Worm (Caenorhabditis elegans) whole organism, late embryonic: ENCODE measurements around the gene C35B1.4.

Experiments used
- C38D4.7 ChIP-seq: fragments of 200-800 bp; sonication (Bioruptor generic); optimal IDR thresholded peaks from 2 replicates; lab custom pipeline; 2018; ENCODE audit warnings: mild to moderate bottlenecking, missing genetic modification characterization, moderate library complexity, missing compliant biosample characterization
- Y22D7AL.16 ChIP-seq: sonication (generic microtip); optimal IDR thresholded peaks from 2 replicates; lab custom pipeline; 2016; ENCODE audit warnings: missing genetic modification characterization, missing compliant biosample characterization
- ahr-1 ChIP-seq: sonication (generic microtip); optimal IDR thresholded peaks from 2 replicates; lab custom pipeline; 2016; ENCODE audit warnings: missing genetic modification characterization, missing compliant biosample characterization
- ama-1 ChIP-seq: fragments of 150-350 bp; optimal IDR thresholded peaks from 2 replicates; lab custom pipeline; 2014
- ceh-14 ChIP-seq: sonication (generic microtip); optimal IDR thresholded peaks from 2 replicates; lab custom pipeline; 2016; ENCODE audit warnings: missing genotype, missing genetic modification characterization, missing compliant biosample characterization
- ceh-18 ChIP-seq: sonication (generic microtip); optimal IDR thresholded peaks from 2 replicates; lab custom pipeline; 2016; ENCODE audit warnings: missing genetic modification characterization, missing compliant biosample characterization
- ceh-31 ChIP-seq: sonication (generic microtip); optimal IDR thresholded peaks from 2 replicates; lab custom pipeline; 2016; ENCODE audit warnings: missing genetic modification characterization, missing compliant biosample characterization
- ceh-45 ChIP-seq: fragments of 200-800 bp; sonication (Bioruptor generic); IDR thresholded peaks from 2 replicates; pipeline ENCODE4 v1.3.6; 2022; ENCODE audit warnings: missing genetic modification reagents, missing genetic modification characterization, missing compliant biosample characterization
- ceh-9 ChIP-seq: sonication (generic microtip); optimal IDR thresholded peaks from 2 replicates; lab custom pipeline; 2016; ENCODE audit warnings: mild to moderate bottlenecking, missing genetic modification characterization, inconsistent platforms, missing compliant biosample characterization
- che-1 ChIP-seq: sonication (generic microtip); optimal IDR thresholded peaks from 2 replicates; lab custom pipeline; 2016; ENCODE audit warnings: mild to moderate bottlenecking, missing genetic modification characterization, missing compliant biosample characterization
- dmd-4 ChIP-seq: sonication (generic microtip); optimal IDR thresholded peaks from 2 replicates; lab custom pipeline; 2016; ENCODE audit warnings: borderline replicate concordance, missing genetic modification characterization, missing compliant biosample characterization
- elt-2 ChIP-seq: sonication (generic microtip); optimal IDR thresholded peaks from 2 replicates; lab custom pipeline; 2016; ENCODE audit warnings: missing genetic modification reagents, missing genetic modification characterization, missing compliant biosample characterization
- fax-1 ChIP-seq: sonication (generic microtip); optimal IDR thresholded peaks from 2 replicates; lab custom pipeline; 2016; ENCODE audit warnings: missing genotype, missing genetic modification characterization, missing compliant biosample characterization
- hlh-30 ChIP-seq: sonication (generic microtip); optimal IDR thresholded peaks from 2 replicates; lab custom pipeline; 2017; ENCODE audit warnings: antibody characterized with exemption, missing genetic modification characterization, missing compliant biosample characterization; ENCODE audit not compliant: insufficient read depth
- madf-2 ChIP-seq: sonication (generic microtip); optimal IDR thresholded peaks from 2 replicates; lab custom pipeline; 2017; ENCODE audit warnings: missing genetic modification characterization, missing compliant biosample characterization
- mec-3 ChIP-seq: sonication (generic microtip); optimal IDR thresholded peaks from 2 replicates; lab custom pipeline; 2016; ENCODE audit warnings: borderline replicate concordance, missing genetic modification characterization, missing compliant biosample characterization
- nfya-1 ChIP-seq: sonication (generic microtip); optimal IDR thresholded peaks from 2 replicates; lab custom pipeline; 2017; ENCODE audit warnings: missing genetic modification characterization, mild to moderate bottlenecking, missing compliant biosample characterization, antibody characterized with exemption, moderate library complexity
- nhr-11 ChIP-seq: fragments of 150-350 bp; optimal IDR thresholded peaks from 2 replicates; lab custom pipeline; 2014; ENCODE audit warnings: missing biosample characterization, missing genetic modification characterization
- nhr-232 ChIP-seq: sonication (generic microtip); optimal IDR thresholded peaks from 2 replicates; lab custom pipeline; 2016; ENCODE audit warnings: missing genetic modification characterization, missing compliant biosample characterization
- npax-4 ChIP-seq: sonication (generic microtip); optimal IDR thresholded peaks from 2 replicates; lab custom pipeline; 2016; ENCODE audit warnings: missing genetic modification characterization, missing compliant biosample characterization
- pat-9 ChIP-seq: fragments of 200-800 bp; sonication (Bioruptor generic); optimal IDR thresholded peaks from 2 replicates; lab custom pipeline; 2018; ENCODE audit warnings: mild to moderate bottlenecking, missing genetic modification characterization, moderate library complexity, missing compliant biosample characterization
- pha-2 ChIP-seq: sonication (generic microtip); optimal IDR thresholded peaks from 2 replicates; lab custom pipeline; 2017; ENCODE audit warnings: mild to moderate bottlenecking, missing genetic modification characterization, missing compliant biosample characterization
- pros-1 ChIP-seq: fragments of 150-350 bp; optimal IDR thresholded peaks from 2 replicates; lab custom pipeline; 2014; ENCODE audit warnings: missing biosample characterization, missing genetic modification reagents, missing genetic modification characterization
- rnt-1 ChIP-seq: sonication (generic microtip); optimal IDR thresholded peaks from 2 replicates; lab custom pipeline; 2016; ENCODE audit warnings: missing genetic modification characterization, missing compliant biosample characterization
- sdc-2 ChIP-seq: sonication (generic microtip); optimal IDR thresholded peaks from 2 replicates; lab custom pipeline; 2016; ENCODE audit warnings: missing genotype, missing genetic modification characterization, missing compliant biosample characterization
- sox-4 ChIP-seq: sonication (generic microtip); optimal IDR thresholded peaks from 2 replicates; lab custom pipeline; 2017; ENCODE audit warnings: mild to moderate bottlenecking, missing genetic modification characterization, inconsistent platforms, missing compliant biosample characterization
- syd-9 ChIP-seq: sonication (generic microtip); optimal IDR thresholded peaks from 2 replicates; lab custom pipeline; 2016; ENCODE audit warnings: mild to moderate bottlenecking, missing genetic modification characterization, moderate library complexity, missing compliant biosample characterization
- tbx-2 ChIP-seq: sonication (generic microtip); optimal IDR thresholded peaks from 2 replicates; lab custom pipeline; 2016; ENCODE audit warnings: missing genetic modification characterization, missing compliant biosample characterization
- ttx-3 ChIP-seq: sonication (generic microtip); optimal IDR thresholded peaks from 2 replicates; lab custom pipeline; 2016; ENCODE audit warnings: missing genetic modification reagents, missing genetic modification characterization, missing compliant biosample characterization
- unc-3 ChIP-seq, 2 experiments: fragments of 200-800 bp in 1 of 2; sonication (Bioruptor generic) in 1 of 2; sonication (generic microtip) in 1 of 2; conservative IDR thresholded peaks in 1 of 2; optimal IDR thresholded peaks in 1 of 2; 2 replicates each; pipeline versions ENCODE4 v1.3.6 to Lab custom; 2016 to 2022; ENCODE audit warnings: missing compliant biosample characterization in 2 of 2, missing genetic modification characterization in 2 of 2, missing genetic modification reagents in 1 of 2
- unc-42 ChIP-seq: sonication (generic microtip); optimal IDR thresholded peaks from 2 replicates; lab custom pipeline; 2016; ENCODE audit warnings: missing genotype, missing genetic modification characterization, missing compliant biosample characterization
- zip-5 ChIP-seq: sonication (generic microtip); optimal IDR thresholded peaks from 2 replicates; lab custom pipeline; 2016; ENCODE audit warnings: missing genetic modification characterization, missing compliant biosample characterization

Gene C35B1.4

ce11 chrIV:4079514-4079913, at the start of gene C35B1.4:
Gene C35B1.4 (plus strand): TSS chrIV:4079814.
- TF ChIP-seq npax-4 (tag; lab: Kevin White, UChicago) (no peak), ttx-3 (no peak), ahr-1 (tag; lab: Kevin White, UChicago) (no peak), pat-9 (tag; lab: Kevin White, UChicago) (no peak), syd-9 (tag; lab: Kevin White, UChicago) (no peak), hlh-30 (tag; lab: Kevin White, UChicago) (no peak), che-1 (tag; lab: Kevin White, UChicago) (no peak), fax-1 (tag; lab: Kevin White, UChicago) (no peak), dmd-4 (no peak), ama-1 (no peak), C38D4.7 (GFP tag; lab: Kevin White, UChicago) (no peak), zip-5 (tag; lab: Kevin White, UChicago) (no peak), sox-4 (tag; lab: Kevin White, UChicago) (no peak), ceh-31 (no peak)

- TF ChIP-seq mec-3 (no peak), ceh-18 (tag; lab: Kevin White, UChicago) (no peak), nhr-11 (tag; lab: Kevin White, UChicago) (no peak), Y22D7AL.16 (tag; lab: Kevin White, UChicago) (no peak), ceh-9 (no peak), ceh-45 (GFP tag; lab: Robert Waterston, UW) (no peak), sox-4 (tag; lab: Kevin White, UChicago) (no peak), syd-9 (tag; lab: Kevin White, UChicago) (no peak), rnt-1 (tag; lab: Kevin White, UChicago) (no peak), ttx-3 (no peak), pros-1 (tag; lab: Kevin White, UChicago) (no peak), madf-2 (tag; lab: Kevin White, UChicago) (no peak), nhr-232 (tag; lab: Kevin White, UChicago) (no peak), nfya-1 (tag; lab: Kevin White, UChicago) (no peak)
Observed at ce11 chrIV:4030917-4031599, 48.6 kb upstream of the C35B1.4 start.

- TF ChIP-seq elt-2, result peak; percentile 83
- no peak for TF ChIP-seq ceh-45 (GFP tag; lab: Robert Waterston, UW)
- TF ChIP-seq, all 69 proteins: peak for 1
Observed at ce11 chrIV:4032350-4032749, 47.3 kb upstream of the C35B1.4 start.

ce11 chrIV:4033490-4033889, 46.1 kb upstream of the C35B1.4 start:
- no peak for TF ChIP-seq zip-5 (tag; lab: Kevin White, UChicago)
- no peak for TF ChIP-seq pha-2
- TF ChIP-seq unc-3 (GFP tag; conservative IDR thresholded peaks at IDR 0.05; lab: Robert Waterston, UW), result no peak
- TF ChIP-seq unc-3 (tag; optimal IDR thresholded peaks at IDR 0.05; lab: Kevin White, UChicago), result no peak
- no peak for TF ChIP-seq nfya-1 (tag; lab: Kevin White, UChicago)
- TF ChIP-seq syd-9 (tag; lab: Kevin White, UChicago), result no peak

ce11 chrIV:4034883-4035282, 44.7 kb upstream of the C35B1.4 start, which contains the start of gene hlh-30:
Gene hlh-30 (minus strand): TSS chrIV:4034951.
- TF ChIP-seq tbx-2 (tag; lab: Kevin White, UChicago) (peak; percentile 40), nhr-232 (tag; lab: Kevin White, UChicago) (no peak), unc-42 (tag; lab: Kevin White, UChicago) (peak; percentile 87), ceh-18 (tag; lab: Kevin White, UChicago) (peak; percentile 52), ceh-31 (peak; percentile 70), ceh-14 (tag; lab: Kevin White, UChicago) (peak; percentile 42), sdc-2 (tag; lab: Kevin White, UChicago) (peak; percentile 37), sox-4 (tag; lab: Kevin White, UChicago) (no peak)
